Worm (Caenorhabditis elegans): ENCODE measurements around the gene C17G10.1.

Gene C17G10.1

ce11 chrII:5596247-5596646 lies at the start of gene C17G10.1:
Gene C17G10.1 (plus strand): TSS chrII:5596547.
- no peak for TF ChIP-seq sea-1 (GFP tag; conservative IDR thresholded peaks at IDR 0.05)
- TF ChIP-seq ceh-36 (tag; optimal IDR thresholded peaks at IDR 0.05), result no peak
- TF ChIP-seq ceh-13 (GFP tag; optimal IDR thresholded peaks at IDR 0.05), result no peak
- no peak for TF ChIP-seq hmg-4 (GFP tag; optimal IDR thresholded peaks at IDR 0.05)
- TF ChIP-seq B0310.2 (tag; optimal IDR thresholded peaks at IDR 0.05), result no peak
- TF ChIP-seq pes-1 (GFP tag; IDR thresholded peaks at IDR 0.05), result no peak
- no peak for TF ChIP-seq F13C5.2 (tag; optimal IDR thresholded peaks at IDR 0.05)
- no peak for TF ChIP-seq scrt-1 (GFP tag; IDR thresholded peaks at IDR 0.05)
- no peak for TF ChIP-seq ama-1 (optimal IDR thresholded peaks at IDR 0.05)
- TF ChIP-seq aly-1 (tag; optimal IDR thresholded peaks at IDR 0.05), result no peak
- TF ChIP-seq hmbx-1 (tag; optimal IDR thresholded peaks at IDR 0.05), result no peak
- TF ChIP-seq tra-4 (tag; optimal IDR thresholded peaks at IDR 0.05), result no peak

- no peak for TF ChIP-seq B0310.2 (tag; optimal IDR thresholded peaks at IDR 0.05)
- TF ChIP-seq aly-1 (tag; optimal IDR thresholded peaks at IDR 0.05), result no peak
- TF ChIP-seq F13C5.2 (tag; optimal IDR thresholded peaks at IDR 0.05), result no peak
- TF ChIP-seq tbx-11 (GFP tag; IDR thresholded peaks at IDR 0.05), result no peak
- TF ChIP-seq hmg-4 (GFP tag; optimal IDR thresholded peaks at IDR 0.05), result no peak
- TF ChIP-seq ama-1 (optimal IDR thresholded peaks at IDR 0.05), result no peak
- TF ChIP-seq ceh-13 (GFP tag; optimal IDR thresholded peaks at IDR 0.05), result no peak
- TF ChIP-seq tra-4 (tag; optimal IDR thresholded peaks at IDR 0.05), result no peak
- no peak for TF ChIP-seq tbx-37 (GFP tag; conservative IDR thresholded peaks at IDR 0.05)
- no peak for TF ChIP-seq hmbx-1 (tag; optimal IDR thresholded peaks at IDR 0.05)
Observed at ce11 chrII:5547442-5547894, 48.9 kb upstream of the C17G10.1 start, which contains the start of gene acdh-2. Gene acdh-2 (minus strand): TSS chrII:5547492.

DNA sequence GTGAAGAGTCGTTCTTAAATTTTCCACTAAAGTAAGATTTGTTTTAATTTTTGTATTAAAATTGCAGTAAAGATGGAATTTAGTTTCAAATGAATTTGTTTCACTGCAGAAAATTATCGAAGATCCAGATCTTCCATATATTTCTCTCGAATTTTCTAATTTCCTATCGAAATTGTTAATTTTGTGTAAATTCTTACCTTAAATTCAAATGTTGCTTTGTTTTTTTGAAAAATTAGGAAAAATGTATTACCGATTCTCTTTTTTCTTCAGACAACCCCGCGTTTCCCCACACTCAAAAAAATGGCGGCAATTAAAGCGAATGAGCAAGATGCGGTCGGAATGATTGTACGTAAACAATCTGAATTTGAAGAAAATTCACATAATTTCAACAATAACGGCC lies 46.6 kb upstream of the C17G10.1 start, which contains the start of gene C17C3.6:
Gene C17C3.6 (plus strand): TSS at position 301 of the 400 bp plus-strand sequence.
- TF ChIP-seq scrt-1 (GFP tag; IDR thresholded peaks at IDR 0.05), result no peak
- TF ChIP-seq F13C5.2 (tag; optimal IDR thresholded peaks at IDR 0.05), result no peak
- no peak for TF ChIP-seq ama-1 (optimal IDR thresholded peaks at IDR 0.05)
- no peak for TF ChIP-seq ceh-13 (GFP tag; optimal IDR thresholded peaks at IDR 0.05)
- no peak for TF ChIP-seq hnd-1 (tag; optimal IDR thresholded peaks at IDR 0.05)
- no peak for TF ChIP-seq tbx-11 (GFP tag; IDR thresholded peaks at IDR 0.05)
- no peak for TF ChIP-seq pes-1 (GFP tag; IDR thresholded peaks at IDR 0.05)
- no peak for TF ChIP-seq tbx-37 (GFP tag; conservative IDR thresholded peaks at IDR 0.05)
- TF ChIP-seq sea-1 (GFP tag; conservative IDR thresholded peaks at IDR 0.05), result no peak
- no peak for TF ChIP-seq ceh-36 (tag; optimal IDR thresholded peaks at IDR 0.05)
- TF ChIP-seq flt-1 (GFP tag; IDR thresholded peaks at IDR 0.05), result no peak

ce11 chrII:5551517-5551916 lies 44.8 kb upstream of the C17G10.1 start, which contains the start of gene C17C3.5:
Gene C17C3.5 (plus strand): TSS chrII:5551817.
- TF ChIP-seq ets-7 (tag; optimal IDR thresholded peaks at IDR 0.05) (no peak), F13C5.2 (tag; optimal IDR thresholded peaks at IDR 0.05) (no peak), aly-1 (tag; optimal IDR thresholded peaks at IDR 0.05) (no peak), hmbx-1 (tag; optimal IDR thresholded peaks at IDR 0.05) (no peak), B0310.2 (tag; optimal IDR thresholded peaks at IDR 0.05) (no peak), hnd-1 (tag; optimal IDR thresholded peaks at IDR 0.05) (no peak), pes-1 (GFP tag; IDR thresholded peaks at IDR 0.05) (no peak), hmg-4 (GFP tag; optimal IDR thresholded peaks at IDR 0.05) (no peak), tra-4 (tag; optimal IDR thresholded peaks at IDR 0.05) (no peak), ceh-36 (tag; optimal IDR thresholded peaks at IDR 0.05) (no peak), ceh-13 (GFP tag; optimal IDR thresholded peaks at IDR 0.05) (no peak), ama-1 (optimal IDR thresholded peaks at IDR 0.05) (no peak), tbx-37 (GFP tag; conservative IDR thresholded peaks at IDR 0.05) (no peak), flt-1 (GFP tag; IDR thresholded peaks at IDR 0.05) (no peak), scrt-1 (GFP tag; IDR thresholded peaks at IDR 0.05) (no peak), sea-1 (GFP tag; conservative IDR thresholded peaks at IDR 0.05) (no peak), tbx-11 (GFP tag; IDR thresholded peaks at IDR 0.05) (no peak)

DNA sequence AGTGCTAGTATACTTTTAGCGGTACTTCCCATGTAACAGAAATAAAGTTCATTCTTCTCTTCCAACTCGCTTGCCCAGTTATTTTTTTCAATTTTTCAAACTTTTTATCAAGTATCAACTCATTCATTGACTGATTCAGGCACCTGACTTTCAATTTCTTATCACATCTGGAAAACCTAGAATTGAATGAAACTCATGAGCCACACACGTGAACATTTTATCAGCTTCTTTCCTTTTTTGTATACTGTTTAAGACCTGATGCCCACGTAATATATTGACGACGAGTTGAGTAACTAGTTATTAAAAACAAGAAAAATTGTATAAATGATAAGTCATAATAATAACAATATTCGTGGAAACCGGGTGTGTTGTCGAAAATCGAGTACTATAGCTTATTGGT lies 42.8 kb upstream of the C17G10.1 start:
- TF ChIP-seq pes-1 (GFP tag; IDR thresholded peaks at IDR 0.05), result no peak
- no peak for TF ChIP-seq sea-1 (GFP tag; conservative IDR thresholded peaks at IDR 0.05)
- no peak for TF ChIP-seq ceh-13 (GFP tag; optimal IDR thresholded peaks at IDR 0.05)
- TF ChIP-seq scrt-1 (GFP tag; IDR thresholded peaks at IDR 0.05), result no peak
- no peak for TF ChIP-seq tbx-11 (GFP tag; IDR thresholded peaks at IDR 0.05)
- no peak for TF ChIP-seq B0310.2 (tag; optimal IDR thresholded peaks at IDR 0.05)
- no peak for TF ChIP-seq flt-1 (GFP tag; IDR thresholded peaks at IDR 0.05)
- TF ChIP-seq ets-7 (tag; optimal IDR thresholded peaks at IDR 0.05), result no peak
- no peak for TF ChIP-seq hmbx-1 (tag; optimal IDR thresholded peaks at IDR 0.05)
- no peak for TF ChIP-seq hnd-1 (tag; optimal IDR thresholded peaks at IDR 0.05)
- TF ChIP-seq tra-4 (tag; optimal IDR thresholded peaks at IDR 0.05), result no peak
- TF ChIP-seq tbx-37 (GFP tag; conservative IDR thresholded peaks at IDR 0.05), result no peak

ce11 chrII:5554317-5554716 lies 42.0 kb upstream of the C17G10.1 start, which contains the start of gene ins-12:
Gene ins-12 (plus strand): TSS chrII:5554617.
- no peak for TF ChIP-seq pes-1 (GFP tag; IDR thresholded peaks at IDR 0.05)
- TF ChIP-seq sea-1 (GFP tag; conservative IDR thresholded peaks at IDR 0.05), result no peak
- TF ChIP-seq flt-1 (GFP tag; IDR thresholded peaks at IDR 0.05), result no peak
- no peak for TF ChIP-seq hnd-1 (tag; optimal IDR thresholded peaks at IDR 0.05)
- TF ChIP-seq ceh-36 (tag; optimal IDR thresholded peaks at IDR 0.05), result no peak
- TF ChIP-seq scrt-1 (GFP tag; IDR thresholded peaks at IDR 0.05), result no peak

DNA sequence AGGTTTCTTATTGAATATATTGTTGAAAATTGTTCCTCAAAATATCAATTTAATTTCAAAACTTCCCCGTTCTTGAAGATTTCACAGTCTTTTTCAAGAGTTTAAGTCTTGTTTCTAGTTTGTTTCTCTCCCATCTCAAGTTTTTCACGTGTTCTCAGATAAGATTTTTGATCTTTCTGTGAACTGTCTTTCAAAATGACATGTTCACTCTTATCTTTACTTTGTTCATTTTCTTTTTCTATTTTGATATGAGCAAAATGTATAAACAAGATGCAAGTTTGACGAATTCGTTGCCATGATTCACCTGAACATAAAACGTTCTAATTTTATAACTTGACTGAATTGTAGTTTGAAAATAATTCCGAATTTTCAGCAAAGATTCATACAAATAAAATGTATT lies 41.6 kb upstream of the C17G10.1 start:
- TF ChIP-seq tbx-11 (GFP tag; IDR thresholded peaks at IDR 0.05) (no peak), hmbx-1 (tag; optimal IDR thresholded peaks at IDR 0.05) (no peak), scrt-1 (GFP tag; IDR thresholded peaks at IDR 0.05) (no peak), ceh-36 (tag; optimal IDR thresholded peaks at IDR 0.05) (no peak), ceh-13 (GFP tag; optimal IDR thresholded peaks at IDR 0.05) (no peak), F13C5.2 (tag; optimal IDR thresholded peaks at IDR 0.05) (no peak), tbx-37 (GFP tag; conservative IDR thresholded peaks at IDR 0.05) (no peak), tra-4 (tag; optimal IDR thresholded peaks at IDR 0.05) (no peak), B0310.2 (tag; optimal IDR thresholded peaks at IDR 0.05) (no peak)

- no peak for TF ChIP-seq flt-1 (GFP tag; IDR thresholded peaks at IDR 0.05)
- no peak for TF ChIP-seq tbx-11 (GFP tag; IDR thresholded peaks at IDR 0.05)
- no peak for TF ChIP-seq hnd-1 (tag; optimal IDR thresholded peaks at IDR 0.05)
- TF ChIP-seq ceh-36 (tag; optimal IDR thresholded peaks at IDR 0.05), result no peak
- TF ChIP-seq tbx-37 (GFP tag; conservative IDR thresholded peaks at IDR 0.05), result no peak
- no peak for TF ChIP-seq F13C5.2 (tag; optimal IDR thresholded peaks at IDR 0.05)
- TF ChIP-seq sea-1 (GFP tag; conservative IDR thresholded peaks at IDR 0.05), result no peak
- no peak for TF ChIP-seq aly-1 (tag; optimal IDR thresholded peaks at IDR 0.05)
- no peak for TF ChIP-seq tra-4 (tag; optimal IDR thresholded peaks at IDR 0.05)
- TF ChIP-seq ets-7 (tag; optimal IDR thresholded peaks at IDR 0.05), result no peak
- no peak for TF ChIP-seq ama-1 (optimal IDR thresholded peaks at IDR 0.05)
- no peak for TF ChIP-seq hmg-4 (GFP tag; optimal IDR thresholded peaks at IDR 0.05)
- TF ChIP-seq B0310.2 (tag; optimal IDR thresholded peaks at IDR 0.05), result no peak
Observed at ce11 chrII:5555522-5555921, 40.8 kb upstream of the C17G10.1 start.

Data from whole organism, early embryonic.